Worm (Caenorhabditis elegans): ENCODE results near the gene srh-268.

DNA sequence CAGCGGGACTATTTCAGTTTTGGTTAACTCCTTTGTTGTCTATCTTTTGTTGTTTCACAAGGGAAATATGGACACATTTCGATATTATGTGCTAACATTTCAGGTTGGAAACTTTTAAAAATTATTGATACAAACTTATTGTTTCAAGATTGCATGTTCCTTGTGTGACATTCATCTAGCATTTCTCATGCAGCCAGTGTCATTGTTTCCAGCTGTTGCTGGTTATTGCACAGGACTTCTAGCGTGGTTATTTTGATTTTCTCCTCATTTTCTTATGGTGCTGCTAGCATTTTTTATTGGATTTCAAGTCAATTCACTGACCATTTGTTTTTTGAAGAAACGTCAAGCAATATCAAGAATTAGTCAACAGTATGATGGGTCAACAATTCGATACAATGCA, 16.8 kb downstream of the srh-268 start:
- TF ChIP-seq nhr-237 (tag; optimal IDR thresholded peaks at IDR 0.05) (no peak), nfya-1 (tag; optimal IDR thresholded peaks at IDR 0.05; ENCODE audit: insufficient read depth) (no peak), fos-1 (tag; optimal IDR thresholded peaks at IDR 0.05) (no peak), ZK546.5 (tag; optimal IDR thresholded peaks at IDR 0.05) (no peak), pqm-1 (tag; optimal IDR thresholded peaks at IDR 0.05) (no peak), lin-39 (tag; optimal IDR thresholded peaks at IDR 0.05) (no peak), unc-62 (GFP tag; optimal IDR thresholded peaks at IDR 0.05) (no peak), nhr-11 (tag; optimal IDR thresholded peaks at IDR 0.05) (no peak), jun-1 (tag; optimal IDR thresholded peaks at IDR 0.05) (no peak)

Measured in whole organism, L3 larva.